Fruit fly (Drosophila melanogaster): ENCODE results near the gene CG4546.

The CG4546 gene

DNA sequence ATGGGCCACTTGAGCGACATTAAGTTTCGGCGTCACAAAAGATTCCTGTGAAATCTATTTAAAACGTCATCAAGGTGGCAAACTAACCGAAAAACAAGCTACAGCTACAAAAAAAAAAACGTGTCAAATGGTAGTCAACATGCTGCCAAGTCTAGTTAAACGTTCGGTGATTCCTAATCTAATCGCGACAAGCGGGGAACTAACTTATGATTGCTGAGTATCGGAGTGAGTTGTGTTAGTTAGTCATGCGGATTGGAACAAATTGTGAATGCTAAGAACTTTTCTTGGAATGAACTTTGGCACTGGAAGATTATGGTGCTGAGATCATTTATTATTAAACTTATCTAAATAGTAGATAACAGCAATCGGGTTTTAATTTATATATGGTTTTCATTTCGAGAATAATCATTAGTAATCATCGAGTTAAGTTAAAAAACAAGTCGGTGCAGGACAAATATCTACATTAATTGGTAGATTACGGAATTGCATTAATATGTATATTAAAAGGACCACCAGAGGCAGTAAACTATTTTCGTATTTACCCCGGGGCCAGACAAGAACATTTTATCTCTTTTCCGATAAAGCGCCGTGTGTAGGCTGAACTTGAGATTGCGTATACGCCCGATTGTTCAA, 45.0 kb downstream of the CG4546 start:
- no peak for TF ChIP-seq CG4730 (GFP tag; IDR thresholded peaks at IDR 0.05)
- peak; percentile 71 for TF ChIP-seq exex (tag; optimal IDR thresholded peaks at IDR 0.05)
- no peak for TF ChIP-seq CG10565 (GFP tag; optimal IDR thresholded peaks at IDR 0.05)
- TF ChIP-seq cwo (GFP tag; optimal IDR thresholded peaks at IDR 0.05): peak; percentile 38
- no peak for TF ChIP-seq Usf (GFP tag; optimal IDR thresholded peaks at IDR 0.05)
- peak; percentile 54 for TF ChIP-seq sug (tag; optimal IDR thresholded peaks at IDR 0.05)
- no peak for TF ChIP-seq CrebB (tag; optimal IDR thresholded peaks at IDR 0.05)
- no peak for TF ChIP-seq CG10543 (GFP tag; optimal IDR thresholded peaks at IDR 0.05)
- TF ChIP-seq CG12769 (tag; optimal IDR thresholded peaks at IDR 0.05): no peak
- TF ChIP-seq mirr (GFP tag; optimal IDR thresholded peaks at IDR 0.05): peak; percentile 52
- TF ChIP-seq rib (GFP tag; IDR thresholded peaks at IDR 0.05): no peak
- TF ChIP-seq lola (GFP tag; optimal IDR thresholded peaks at IDR 0.05): no peak

DNA sequence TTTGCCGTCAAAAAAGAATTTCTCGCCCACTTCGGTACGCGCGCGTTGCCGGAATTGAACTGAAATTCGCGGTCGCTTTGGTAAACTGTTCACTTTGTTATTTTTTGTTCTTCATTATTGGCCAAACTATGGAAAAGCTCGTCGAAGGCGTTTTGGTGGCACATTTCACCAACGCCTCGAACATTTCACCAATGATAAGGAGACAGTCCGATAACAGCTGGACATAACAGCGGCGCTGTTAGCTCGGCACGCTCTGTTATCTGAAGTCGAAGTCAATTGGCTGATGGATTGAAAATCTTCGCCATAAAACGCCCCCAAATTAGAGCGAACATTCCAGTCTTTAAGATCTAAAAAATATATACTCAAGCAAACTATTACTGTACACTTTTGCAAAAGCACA, 49.6 kb downstream of the CG4546 start, which contains the start of gene CG14877:
Gene CG14877 (minus strand): TSS at position 101 of the 400 bp plus-strand sequence.
- no peak for TF ChIP-seq HHEX (GFP tag; optimal IDR thresholded peaks at IDR 0.05)
- TF ChIP-seq ind (GFP tag; optimal IDR thresholded peaks at IDR 0.05): no peak
- TF ChIP-seq crol (GFP tag; IDR thresholded peaks at IDR 0.05): no peak
- TF ChIP-seq CG4404 (GFP tag; IDR thresholded peaks at IDR 0.05): no peak
- TF ChIP-seq CG10462 (GFP tag; optimal IDR thresholded peaks at IDR 0.05): no peak
- no peak for TF ChIP-seq gce (GFP tag; IDR thresholded peaks at IDR 0.05)
- no peak for TF ChIP-seq Nf-YC (tag; optimal IDR thresholded peaks at IDR 0.05)
- TF ChIP-seq dati (GFP tag; IDR thresholded peaks at IDR 0.05): no peak
- no peak for TF ChIP-seq Adf1 (GFP tag; IDR thresholded peaks at IDR 0.05)
- no peak for TF ChIP-seq sima (GFP tag; optimal IDR thresholded peaks at IDR 0.05)
- no peak for TF ChIP-seq Oaz (GFP tag; IDR thresholded peaks at IDR 0.05)
- TF ChIP-seq vvl (GFP tag; IDR thresholded peaks at IDR 0.05): no peak
- no peak for TF ChIP-seq otp (GFP tag; IDR thresholded peaks at IDR 0.05)
- TF ChIP-seq Mes4 (GFP tag; optimal IDR thresholded peaks at IDR 0.05): no peak
